Worm (Caenorhabditis elegans) whole organism, late embryonic: ENCODE measurements around the gene str-106.

Experiments
- F13H6.1 ChIP-seq: sonication (generic microtip); optimal IDR thresholded peaks from 2 replicates; lab custom pipeline; 2016; ENCODE audit warnings: missing genetic modification characterization, missing compliant biosample characterization
- ceh-48 ChIP-seq: sonication (generic microtip); optimal IDR thresholded peaks from 2 replicates; lab custom pipeline; 2016; ENCODE audit warnings: missing genetic modification characterization, inconsistent platforms, missing compliant biosample characterization
- fkh-10 ChIP-seq: fragments of 150-350 bp; optimal IDR thresholded peaks from 2 replicates; lab custom pipeline; 2014; ENCODE audit warnings: missing biosample characterization, missing genetic modification reagents, missing genetic modification characterization
- nfya-1 ChIP-seq: sonication (generic microtip); optimal IDR thresholded peaks from 2 replicates; lab custom pipeline; 2017; ENCODE audit warnings: missing genetic modification characterization, mild to moderate bottlenecking, missing compliant biosample characterization, antibody characterized with exemption, moderate library complexity
- pqm-1 ChIP-seq: sonication (generic microtip); optimal IDR thresholded peaks from 2 replicates; lab custom pipeline; 2016; ENCODE audit warnings: missing genetic modification characterization, missing compliant biosample characterization
- unc-55 ChIP-seq: sonication (generic microtip); optimal IDR thresholded peaks from 2 replicates; lab custom pipeline; 2017; ENCODE audit warnings: missing biosample characterization, missing genetic modification reagents, missing genetic modification characterization

- TF ChIP-seq pqm-1 (no peak), fkh-10 (GFP tag; lab: Kevin White, UChicago) (no peak), nfya-1 (no peak), ceh-48 (no peak), unc-55 (GFP tag; lab: Kevin White, UChicago) (no peak), F13H6.1 (tag; lab: Kevin White, UChicago) (no peak)
These were observed 48.2 kb upstream of the str-106 start for ce11 chrV:16132215-16132614.
